Worm (Caenorhabditis elegans) whole organism, young adult: ENCODE data around the gene xpo-3.
"Not testable (repeated sequence)": the region's sequence is repeated elsewhere in the genome, so short reads cannot be mapped to it uniquely, and the experiment has no call there.

Experiments
- egl-18 ChIP-seq: fragments of 200-800 bp; sonication (Bioruptor generic); IDR thresholded peaks from 2 replicates; pipeline ENCODE4 v1.3.6; 2022; ENCODE audit warnings: missing genetic modification reagents, missing genetic modification characterization, missing compliant biosample characterization
- lin-40 ChIP-seq: sonication (generic microtip); optimal IDR thresholded peaks from 2 replicates; lab custom pipeline; 2016; ENCODE audit warnings: missing genetic modification characterization, mild to moderate bottlenecking, missing compliant biosample characterization, missing genotype, missing genetic modification reagents
- nfya-1 ChIP-seq: sonication (generic microtip); optimal IDR thresholded peaks from 2 replicates; lab custom pipeline; 2017; ENCODE audit warnings: antibody characterized with exemption, missing compliant biosample characterization, missing genetic modification characterization, borderline replicate concordance; ENCODE audit not compliant: insufficient read depth
- pha-4 ChIP-seq: fragments of 150-350 bp; sonication (generic microtip); optimal IDR thresholded peaks from 2 replicates; lab custom pipeline; 2014; ENCODE audit warnings: missing biosample characterization, missing genetic modification reagents, missing genetic modification characterization
- tbx-9 ChIP-seq: sonication (generic microtip); optimal IDR thresholded peaks from 2 replicates; lab custom pipeline; 2016; ENCODE audit warnings: borderline replicate concordance, missing genetic modification characterization, inconsistent platforms, missing compliant biosample characterization

DNA sequence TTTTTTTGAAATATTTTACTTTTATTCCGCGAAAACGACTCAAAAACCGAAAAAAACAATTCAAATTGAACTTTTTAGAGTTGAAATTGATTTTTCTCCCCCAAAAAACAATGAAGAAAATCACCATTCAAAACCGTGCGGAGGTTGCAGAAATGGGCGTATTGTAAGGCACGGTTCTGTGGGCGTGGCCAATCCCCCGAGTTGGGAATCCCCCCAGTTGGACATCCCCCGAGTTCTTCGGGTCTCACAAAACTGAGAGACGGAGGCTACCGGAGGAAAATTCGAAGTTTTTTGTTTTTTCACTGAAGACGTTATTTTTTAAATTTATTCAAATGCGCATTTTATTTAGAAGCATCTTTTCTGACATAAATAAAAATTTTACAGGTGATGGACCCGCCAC is 24.5 kb upstream of the xpo-3 start, which contains the start of gene mcm-3AP:
- not testable (repeated sequence) for TF ChIP-seq egl-18; pha-4 (tag; lab: Kevin White, UChicago); nfya-1 (tag; lab: Kevin White, UChicago); tbx-9 (tag; lab: Kevin White, UChicago); lin-40 (tag; lab: Kevin White, UChicago)
